Worm (Caenorhabditis elegans) whole organism, midembryonic: ENCODE results near the gene srj-23.

Experiments
- flt-1 ChIP-seq: fragments of 200-800 bp; sonication (Bioruptor generic); IDR thresholded peaks from 2 replicates; pipeline ENCODE4 v1.3.6; 2022; ENCODE audit warnings: missing genetic modification characterization, missing compliant biosample characterization
- med-1 ChIP-seq: sonication (generic microtip); optimal IDR thresholded peaks from 2 replicates; lab custom pipeline; 2017; ENCODE audit warnings: missing genetic modification characterization, mild to moderate bottlenecking, missing compliant biosample characterization, antibody characterized with exemption, missing genetic modification reagents; ENCODE audit not compliant: insufficient read depth

- no peak for TF ChIP-seq med-1 (GFP tag; lab: Kevin White, UChicago)
- TF ChIP-seq flt-1 (GFP tag; lab: Robert Waterston, UW) = no peak
Measured at ce11 chrV:1466949-1467348, 15.5 kb downstream of the srj-23 start.
